Worm (Caenorhabditis elegans) whole organism, L4/young adult: Measurements from ENCODE around the gene T28A8.8.

ENCODE experiments used
- W03F9.2 ChIP-seq: fragments of 150-350 bp; optimal IDR thresholded peaks from 2 replicates; lab custom pipeline; 2014; ENCODE audit warnings: missing biosample characterization, missing genetic modification characterization
- dao-5 ChIP-seq: sonication (generic microtip); optimal IDR thresholded peaks from 2 replicates; lab custom pipeline; 2016; ENCODE audit warnings: missing genotype, missing genetic modification characterization, moderate library complexity, missing compliant biosample characterization
- him-1 ChIP-seq: sonication (generic microtip); optimal IDR thresholded peaks from 2 replicates; lab custom pipeline; 2016; ENCODE audit warnings: missing genotype, missing genetic modification reagents, missing genetic modification characterization, missing compliant biosample characterization

DNA sequence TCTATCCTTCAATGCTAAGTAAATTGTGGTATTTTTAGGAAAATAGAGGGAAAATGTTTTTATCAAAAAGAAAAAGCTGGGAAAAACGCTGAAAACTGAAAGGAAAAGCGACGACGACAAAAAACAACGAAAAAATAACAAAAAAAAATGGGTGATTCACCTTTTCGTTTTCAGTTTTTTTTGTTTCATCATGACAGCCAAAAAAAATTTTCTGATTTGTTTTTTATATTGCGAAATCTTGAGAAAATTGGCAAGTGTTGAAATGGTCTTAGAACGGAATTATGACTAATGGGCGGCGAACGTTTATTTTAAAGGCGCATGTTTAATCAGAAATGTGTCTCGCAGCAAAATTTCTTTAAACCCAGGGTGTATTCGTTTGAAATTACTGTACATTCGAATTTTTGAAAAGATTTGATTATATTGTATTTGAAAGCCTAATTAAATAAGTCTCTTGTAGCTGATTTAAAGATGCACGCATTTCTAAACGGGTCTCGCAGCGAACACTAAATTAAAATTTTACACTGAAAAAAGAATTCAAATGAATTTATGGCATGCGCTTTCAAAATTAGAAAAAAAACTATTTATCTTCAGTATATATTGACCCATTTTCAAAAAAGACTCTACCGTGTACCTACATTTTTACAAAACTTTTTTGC lies 33.2 kb downstream of the T28A8.8 start:
- TF ChIP-seq W03F9.2 (tag; lab: Kevin White, UChicago) = no peak
- TF ChIP-seq him-1 = no peak
- no peak for TF ChIP-seq dao-5
